Fruit fly (Drosophila melanogaster): ENCODE measurements around the gene yin.

The yin gene

DNA sequence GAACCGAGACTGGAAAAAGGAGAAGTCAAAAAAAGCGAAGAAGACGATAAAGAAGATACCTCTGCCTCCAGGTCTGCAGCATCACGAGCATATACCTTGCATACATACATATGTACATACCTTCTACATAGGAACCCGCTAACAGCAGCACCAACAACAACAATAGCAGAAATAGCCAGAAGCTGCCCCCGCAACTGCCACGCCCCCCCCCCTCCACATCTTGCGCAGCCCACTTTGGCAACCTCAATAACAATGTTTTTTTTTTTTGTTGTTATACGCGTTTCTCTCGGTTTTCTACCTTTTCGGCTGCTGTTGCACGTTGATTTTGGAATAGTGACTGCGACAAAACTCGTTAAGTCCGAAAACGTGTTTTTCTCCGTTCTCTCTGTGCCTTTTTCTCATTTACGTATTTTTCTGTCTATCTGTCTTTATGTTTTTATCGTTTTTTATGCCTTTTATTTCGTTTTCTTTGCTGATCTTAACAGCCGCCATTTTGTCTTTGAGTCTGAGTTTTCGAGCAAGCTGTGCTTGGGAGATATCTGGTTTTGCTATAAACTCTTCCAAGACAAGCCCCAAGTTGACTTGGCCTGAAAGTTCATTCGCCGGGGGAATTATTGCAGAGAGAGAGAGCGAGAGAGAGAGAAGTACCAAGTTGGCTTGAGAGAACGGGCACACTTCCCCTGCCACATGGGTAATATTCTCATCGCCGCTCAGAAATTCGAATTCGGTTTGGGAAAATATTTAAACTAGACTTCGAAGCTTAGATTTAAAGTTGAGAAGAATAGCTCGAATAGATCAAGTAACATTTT is 36.6 kb downstream of the yin start:
- TF ChIP-seq insv (optimal IDR thresholded peaks at IDR 0.05) (no peak), ttk (optimal IDR thresholded peaks at IDR 0.05) (no peak), Sin3A (optimal IDR thresholded peaks at IDR 0.05) (no peak), Myc (optimal IDR thresholded peaks at IDR 0.05) (no peak), psq (optimal IDR thresholded peaks at IDR 0.05) (no peak), h (optimal IDR thresholded peaks at IDR 0.05) (no peak)

DNA sequence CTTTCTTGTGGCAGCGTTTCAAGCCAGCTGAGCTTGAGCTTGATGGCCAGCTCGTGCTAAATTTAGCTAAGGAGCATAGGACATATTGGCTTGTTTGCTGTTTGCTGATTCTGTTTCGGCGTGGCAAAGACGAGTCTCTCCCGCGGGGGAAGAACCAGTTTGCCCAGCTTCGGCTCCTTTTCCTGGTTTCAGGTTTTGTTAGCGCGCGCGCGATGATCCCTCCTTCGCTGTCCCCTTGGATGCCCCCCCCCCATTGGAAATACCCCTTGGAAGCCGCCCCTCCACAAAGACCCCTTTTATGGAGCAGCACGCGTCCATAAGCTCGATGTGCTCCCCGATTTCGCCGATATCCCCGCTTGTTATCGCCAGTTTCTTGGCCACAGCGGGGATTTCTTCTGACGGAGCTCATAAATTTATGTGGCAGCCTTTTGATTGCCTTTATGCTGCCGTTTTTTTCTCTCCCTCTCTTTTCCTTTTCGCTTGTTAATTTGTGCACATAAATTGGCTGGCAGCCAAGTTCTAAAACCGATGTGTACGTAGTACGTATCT is 38.6 kb downstream of the yin start:
- no peak for TF ChIP-seq Myc (optimal IDR thresholded peaks at IDR 0.05)
- TF ChIP-seq ttk (optimal IDR thresholded peaks at IDR 0.05) = no peak
- TF ChIP-seq Sin3A (optimal IDR thresholded peaks at IDR 0.05) = no peak
- no peak for TF ChIP-seq insv (optimal IDR thresholded peaks at IDR 0.05)
- no peak for TF ChIP-seq h (optimal IDR thresholded peaks at IDR 0.05)
- no peak for TF ChIP-seq psq (optimal IDR thresholded peaks at IDR 0.05)

DNA sequence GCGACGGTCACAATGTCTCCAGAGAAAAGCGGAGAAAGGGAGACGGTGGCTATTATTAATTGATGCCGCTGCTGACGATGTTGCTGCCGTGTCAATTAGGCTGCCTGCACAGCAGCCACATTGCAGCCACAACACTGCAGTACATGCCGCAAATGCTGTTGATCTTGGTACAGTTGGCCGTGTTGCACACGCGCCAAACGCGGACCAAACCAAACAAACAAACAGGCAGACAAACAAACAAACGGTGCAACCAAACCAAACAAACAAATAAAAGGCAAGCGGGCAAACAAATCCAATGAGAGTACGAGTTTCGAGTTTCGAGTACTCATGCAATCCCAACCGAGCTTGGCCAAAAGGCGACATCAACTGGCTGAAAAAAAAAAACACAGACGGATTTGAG is 39.5 kb downstream of the yin start:
- TF ChIP-seq insv (optimal IDR thresholded peaks at IDR 0.05) (no peak), Myc (optimal IDR thresholded peaks at IDR 0.05) (no peak), psq (optimal IDR thresholded peaks at IDR 0.05) (no peak), h (optimal IDR thresholded peaks at IDR 0.05) (no peak), Sin3A (optimal IDR thresholded peaks at IDR 0.05) (no peak), ttk (optimal IDR thresholded peaks at IDR 0.05) (no peak)

DNA sequence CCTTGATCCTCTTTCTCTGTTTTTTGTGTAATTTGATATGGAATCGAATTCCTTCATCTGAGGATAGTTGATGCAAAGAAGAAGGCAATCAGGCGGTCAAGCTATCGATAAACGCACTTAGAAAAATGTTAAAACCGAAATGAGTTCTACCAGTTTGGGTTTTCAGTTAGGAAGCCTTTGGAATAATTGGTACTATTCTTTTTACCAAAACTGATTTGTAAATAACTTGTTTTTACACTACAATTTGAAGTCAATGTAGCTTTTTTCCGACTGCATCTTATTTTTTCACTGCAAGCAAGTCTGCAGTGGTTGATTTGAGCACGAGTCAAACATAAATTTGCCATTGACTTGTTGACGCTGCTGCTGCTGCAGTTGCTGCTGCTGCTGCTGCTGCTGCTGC is 40.0 kb downstream of the yin start:
- TF ChIP-seq ttk (optimal IDR thresholded peaks at IDR 0.05) = no peak
- TF ChIP-seq insv (optimal IDR thresholded peaks at IDR 0.05) = no peak
- no peak for TF ChIP-seq h (optimal IDR thresholded peaks at IDR 0.05)
- TF ChIP-seq Myc (optimal IDR thresholded peaks at IDR 0.05) = no peak
- no peak for TF ChIP-seq psq (optimal IDR thresholded peaks at IDR 0.05)
- TF ChIP-seq Sin3A (optimal IDR thresholded peaks at IDR 0.05) = no peak

DNA sequence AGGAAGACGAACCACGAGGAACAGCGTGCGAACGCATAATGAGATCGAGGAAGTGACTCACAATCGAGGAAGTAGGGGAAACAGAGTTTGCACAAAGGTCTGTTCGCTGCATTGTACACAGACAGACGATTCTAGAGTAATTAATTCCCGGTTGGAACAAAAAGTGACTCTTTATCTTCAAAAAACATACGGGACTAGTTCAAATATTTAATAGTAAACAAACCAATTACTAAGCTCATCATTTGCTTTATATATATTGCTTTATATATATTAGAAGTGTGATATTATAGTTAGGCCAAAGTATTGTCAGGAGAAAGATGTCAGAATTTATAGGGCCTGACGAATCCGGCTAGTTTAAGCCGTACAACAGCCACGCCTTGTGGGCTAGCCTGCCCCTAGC is 43.8 kb downstream of the yin start, which contains the start of gene CG2901:
TSS of gene CG2901 (plus strand) at position 301 of the 400 bp plus-strand sequence.
- TF ChIP-seq h (optimal IDR thresholded peaks at IDR 0.05) (no peak), psq (optimal IDR thresholded peaks at IDR 0.05) (no peak), ttk (optimal IDR thresholded peaks at IDR 0.05) (no peak), insv (optimal IDR thresholded peaks at IDR 0.05) (no peak), Myc (optimal IDR thresholded peaks at IDR 0.05) (no peak), Sin3A (optimal IDR thresholded peaks at IDR 0.05) (no peak)

DNA sequence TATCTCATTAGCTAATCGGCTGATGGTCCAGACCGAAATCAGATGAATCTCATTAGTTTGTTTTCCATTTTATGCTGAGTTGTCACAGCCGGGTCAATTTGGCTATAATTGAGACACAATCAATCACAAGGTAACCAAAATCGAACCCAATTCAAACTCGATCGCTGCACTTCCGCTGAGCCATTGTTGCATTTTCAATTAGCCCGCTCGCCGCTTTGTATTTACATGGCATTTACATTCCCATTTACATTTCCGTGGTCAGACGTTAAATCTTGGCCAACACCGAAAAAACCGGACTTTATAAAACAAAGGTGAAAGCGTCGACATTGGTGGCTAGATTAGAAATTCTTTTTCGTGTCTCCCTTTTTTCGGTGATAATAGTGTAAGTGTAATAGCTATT is 46.7 kb downstream of the yin start:
- TF ChIP-seq psq (optimal IDR thresholded peaks at IDR 0.05) = no peak
- TF ChIP-seq Myc (optimal IDR thresholded peaks at IDR 0.05) = no peak
- TF ChIP-seq h (optimal IDR thresholded peaks at IDR 0.05) = no peak
- no peak for TF ChIP-seq ttk (optimal IDR thresholded peaks at IDR 0.05)
- TF ChIP-seq Sin3A (optimal IDR thresholded peaks at IDR 0.05) = no peak
- TF ChIP-seq insv (optimal IDR thresholded peaks at IDR 0.05) = no peak

DNA sequence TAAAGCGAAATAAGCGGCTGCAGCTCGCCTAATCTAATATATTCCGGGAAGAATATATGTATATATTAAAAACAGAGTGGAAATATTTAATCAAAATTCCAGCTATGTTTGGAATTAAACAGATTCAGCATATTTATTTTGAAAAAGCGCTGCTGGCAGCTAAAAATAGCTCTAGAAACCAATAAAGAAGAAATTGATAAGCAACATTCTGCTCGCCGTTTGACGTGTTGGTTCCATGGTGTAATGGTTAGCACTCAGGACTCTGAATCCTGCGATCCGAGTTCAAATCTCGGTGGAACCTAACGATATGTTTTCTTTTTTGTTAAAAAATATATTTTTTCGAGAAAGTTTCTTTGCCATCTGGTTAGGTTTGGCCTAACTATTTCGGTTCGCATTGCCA is 52.3 kb downstream of the yin start:
- no peak for TF ChIP-seq h (optimal IDR thresholded peaks at IDR 0.05)
- TF ChIP-seq Myc (optimal IDR thresholded peaks at IDR 0.05) = no peak
- TF ChIP-seq ttk (optimal IDR thresholded peaks at IDR 0.05) = no peak
- no peak for TF ChIP-seq psq (optimal IDR thresholded peaks at IDR 0.05)
- TF ChIP-seq Sin3A (optimal IDR thresholded peaks at IDR 0.05) = no peak
- no peak for TF ChIP-seq insv (optimal IDR thresholded peaks at IDR 0.05)

DNA sequence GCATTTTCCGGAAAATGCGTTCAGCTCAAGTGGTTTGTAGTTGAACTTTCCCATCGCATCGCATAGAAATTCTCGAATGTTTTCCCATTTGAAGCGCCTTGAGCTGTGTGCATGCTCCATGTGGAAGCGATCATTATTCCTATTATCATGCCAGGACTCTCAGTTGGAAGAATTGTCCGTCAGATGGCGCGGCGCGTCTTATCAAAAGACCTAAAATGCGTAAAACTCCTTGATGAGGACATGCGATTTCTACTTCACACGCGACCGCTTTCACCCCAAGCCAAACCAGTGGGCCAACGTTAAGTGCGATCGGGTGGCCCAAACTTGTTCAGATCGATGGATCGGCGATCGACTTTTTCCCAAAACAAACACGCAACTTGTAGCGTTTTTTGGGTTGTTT is 56.1 kb downstream of the yin start:
- TF ChIP-seq insv (optimal IDR thresholded peaks at IDR 0.05) (no peak), ttk (optimal IDR thresholded peaks at IDR 0.05) (no peak), psq (optimal IDR thresholded peaks at IDR 0.05) (no peak), Sin3A (optimal IDR thresholded peaks at IDR 0.05) (no peak), Myc (optimal IDR thresholded peaks at IDR 0.05) (no peak), h (optimal IDR thresholded peaks at IDR 0.05) (no peak)

Data from Kc167 (cell line).